Worm (Caenorhabditis elegans) whole organism, L1 larva: ENCODE measurements around the gene hda-2.

ENCODE experiments used
- C04F5.9 ChIP-seq: sonication (generic microtip); optimal IDR thresholded peaks from 2 replicates; lab custom pipeline; 2016; ENCODE audit warnings: missing genetic modification characterization, missing compliant biosample characterization
- C34B4.2 ChIP-seq: sonication (generic microtip); optimal IDR thresholded peaks from 2 replicates; lab custom pipeline; 2017; ENCODE audit warnings: mild to moderate bottlenecking, missing genetic modification characterization, missing compliant biosample characterization
- F16B12.6 ChIP-seq: fragments of 150-350 bp; optimal IDR thresholded peaks from 2 replicates; lab custom pipeline; 2014; ENCODE audit warnings: missing biosample characterization, missing genetic modification characterization
- aly-2 ChIP-seq: fragments of 150-350 bp; optimal IDR thresholded peaks from 2 replicates; lab custom pipeline; 2014; ENCODE audit warnings: missing biosample characterization, missing genetic modification characterization
- ama-1 ChIP-seq: fragments of 150-350 bp; optimal IDR thresholded peaks from 2 replicates; lab custom pipeline; 2014
- blmp-1 ChIP-seq: fragments of 150-350 bp; optimal IDR thresholded peaks from 2 replicates; lab custom pipeline; 2014; ENCODE audit warnings: missing biosample characterization, missing genetic modification characterization
- ceh-8 ChIP-seq: fragments of 200-800 bp; sonication (Bioruptor generic); optimal IDR thresholded peaks from 2 replicates; lab custom pipeline; 2018; ENCODE audit warnings: mild to moderate bottlenecking, missing genetic modification characterization, moderate library complexity, missing compliant biosample characterization
- ceh-82 ChIP-seq, 3 experiments: fragments of 150-350 bp in 1 of 3; sonication (generic microtip) in 2 of 3; optimal IDR thresholded peaks; 2 replicates each; lab custom pipeline; 2014 to 2017; ENCODE audit warnings: missing biosample characterization in 3 of 3, missing genetic modification characterization in 3 of 3
- ceh-88 ChIP-seq: fragments of 200-800 bp; sonication (Bioruptor generic); IDR thresholded peaks from 2 replicates; pipeline ENCODE4 v1.3.6; 2022; ENCODE audit warnings: missing genetic modification characterization, missing compliant biosample characterization
- efl-1 ChIP-seq, 4 experiments: fragments of 150-350 bp; optimal IDR thresholded peaks in 3 of 4; peaks in 1 of 4; 1 replicate in 1 of 4; 2 replicates in 3 of 4; lab custom pipeline; 2014; ENCODE audit warnings: missing biosample characterization in 2 of 4, missing genetic modification characterization in 2 of 4, missing genetic modification reagents in 2 of 4
- elt-2 ChIP-seq: sonication (generic microtip); optimal IDR thresholded peaks from 2 replicates; lab custom pipeline; 2016; ENCODE audit warnings: missing genetic modification characterization, mild to moderate bottlenecking, inconsistent platforms, missing compliant biosample characterization, missing genetic modification reagents
- elt-3 ChIP-seq, 6 experiments: fragments of 150-350 bp in 1 of 6; sonication (generic microtip); optimal IDR thresholded peaks; 2 replicates each; lab custom pipeline; 2017 to 2018; ENCODE audit warnings: missing biosample characterization in 6 of 6, missing genetic modification characterization in 6 of 6, inconsistent platforms in 1 of 6
- fkh-10 ChIP-seq: sonication (generic microtip); optimal IDR thresholded peaks from 2 replicates; lab custom pipeline; 2017; ENCODE audit warnings: missing biosample characterization, missing genetic modification reagents, missing genetic modification characterization
- fkh-8 ChIP-seq: sonication (generic microtip); optimal IDR thresholded peaks from 2 replicates; lab custom pipeline; 2016; ENCODE audit warnings: mild to moderate bottlenecking, missing genetic modification characterization, missing compliant biosample characterization
- grh-1 ChIP-seq: fragments of 200-800 bp; sonication (Bioruptor generic); IDR thresholded peaks from 2 replicates; pipeline ENCODE4 v1.3.6; 2022; ENCODE audit warnings: missing genetic modification reagents, missing genetic modification characterization, missing compliant biosample characterization
- hpl-2 ChIP-seq: fragments of 150-350 bp; optimal IDR thresholded peaks from 2 replicates; lab custom pipeline; 2014; ENCODE audit warnings: missing biosample characterization, missing genetic modification reagents, missing genetic modification characterization
- irx-1 ChIP-seq: sonication (generic microtip); optimal IDR thresholded peaks from 2 replicates; lab custom pipeline; 2016; ENCODE audit warnings: missing genetic modification characterization, missing compliant biosample characterization
- isw-1 ChIP-seq: fragments of 200-800 bp; sonication (Bioruptor generic); IDR thresholded peaks from 2 replicates; pipeline ENCODE4 v1.3.6; 2022; ENCODE audit warnings: missing genetic modification characterization, missing compliant biosample characterization
- lin-14 ChIP-seq: fragments of 200-800 bp; sonication (Bioruptor generic); optimal IDR thresholded peaks from 2 replicates; lab custom pipeline; 2018; ENCODE audit warnings: mild to moderate bottlenecking, missing genetic modification characterization, moderate library complexity, missing compliant biosample characterization
- lin-15B ChIP-seq: fragments of 150-350 bp; sonication (generic microtip); optimal IDR thresholded peaks from 3 replicates; lab custom pipeline; 2014; ENCODE audit warnings: missing biosample characterization, missing genetic modification characterization
- lin-35 ChIP-seq, 2 experiments: fragments of 150-350 bp; optimal IDR thresholded peaks; 2 replicates each; lab custom pipeline; 2014; ENCODE audit warnings: missing biosample characterization in 2 of 2, missing genetic modification characterization in 2 of 2, missing genetic modification reagents in 2 of 2
- lir-3 ChIP-seq: sonication (generic microtip); optimal IDR thresholded peaks from 2 replicates; lab custom pipeline; 2016; ENCODE audit warnings: mild to moderate bottlenecking, missing genetic modification characterization, moderate library complexity, missing compliant biosample characterization; ENCODE audit not compliant: poor library complexity
- lsy-2 ChIP-seq, 2 experiments: fragments of 150-350 bp; optimal IDR thresholded peaks; 2 replicates each; lab custom pipeline; 2014; ENCODE audit warnings: missing biosample characterization in 2 of 2, missing genetic modification characterization in 2 of 2
- mdl-1 ChIP-seq, 2 experiments: fragments of 150-350 bp; optimal IDR thresholded peaks; 2 replicates each; lab custom pipeline; 2014 to 2017; ENCODE audit warnings: missing biosample characterization in 2 of 2, missing genetic modification characterization in 2 of 2, inconsistent platforms in 1 of 2
- mef-2 ChIP-seq: fragments of 150-350 bp; optimal IDR thresholded peaks from 2 replicates; lab custom pipeline; 2014; ENCODE audit warnings: missing biosample characterization, missing genetic modification characterization
- mep-1 ChIP-seq: fragments of 150-350 bp; optimal IDR thresholded peaks from 2 replicates; lab custom pipeline; 2014; ENCODE audit warnings: missing biosample characterization, missing genetic modification characterization
- nhr-12 ChIP-seq: sonication (generic microtip); optimal IDR thresholded peaks from 2 replicates; lab custom pipeline; 2017; ENCODE audit warnings: missing biosample characterization, missing genetic modification characterization
- nhr-19 ChIP-seq: fragments of 200-800 bp; sonication (Bioruptor generic); conservative IDR thresholded peaks from 2 replicates; pipeline ENCODE4 v1.3.6; 2022; ENCODE audit warnings: missing genetic modification characterization, missing compliant biosample characterization
- nhr-20 ChIP-seq: sonication (generic microtip); optimal IDR thresholded peaks from 2 replicates; lab custom pipeline; 2016; ENCODE audit warnings: mild to moderate bottlenecking, missing genetic modification characterization, missing compliant biosample characterization
- nhr-47 ChIP-seq: sonication (generic microtip); optimal IDR thresholded peaks from 2 replicates; lab custom pipeline; 2016; ENCODE audit warnings: mild to moderate bottlenecking, missing genetic modification characterization, moderate library complexity, missing compliant biosample characterization
- nhr-71 ChIP-seq: sonication (generic microtip); optimal IDR thresholded peaks from 2 replicates; lab custom pipeline; 2016; ENCODE audit warnings: mild to moderate bottlenecking, missing genetic modification characterization, moderate library complexity, missing compliant biosample characterization
- nhr-76 ChIP-seq: sonication (generic microtip); optimal IDR thresholded peaks from 2 replicates; lab custom pipeline; 2017; ENCODE audit warnings: missing biosample characterization, missing genetic modification characterization
- nhr-84 ChIP-seq: sonication (generic microtip); optimal IDR thresholded peaks from 2 replicates; lab custom pipeline; 2017; ENCODE audit warnings: missing biosample characterization, missing genetic modification characterization
- pax-3 ChIP-seq: fragments of 200-800 bp; sonication (Bioruptor generic); optimal IDR thresholded peaks from 2 replicates; lab custom pipeline; 2018; ENCODE audit warnings: mild to moderate bottlenecking, missing genetic modification characterization, moderate library complexity, missing compliant biosample characterization
- skn-1 ChIP-seq: fragments of 150-350 bp; optimal IDR thresholded peaks from 2 replicates; lab custom pipeline; 2014; ENCODE audit warnings: missing biosample characterization, missing genetic modification characterization
- snpc-4 ChIP-seq: fragments of 150-350 bp; optimal IDR thresholded peaks from 2 replicates; lab custom pipeline; 2014; ENCODE audit warnings: missing biosample characterization, missing genetic modification characterization
- snu-23 ChIP-seq: sonication (generic microtip); optimal IDR thresholded peaks from 2 replicates; lab custom pipeline; 2016; ENCODE audit warnings: missing genetic modification characterization, missing compliant biosample characterization
- sptf-1 ChIP-seq: fragments of 150-350 bp; optimal IDR thresholded peaks from 2 replicates; lab custom pipeline; 2014; ENCODE audit warnings: missing biosample characterization, missing genetic modification characterization
- sup-37 ChIP-seq: fragments of 200-800 bp; sonication (Bioruptor generic); optimal IDR thresholded peaks from 2 replicates; lab custom pipeline; 2018; ENCODE audit warnings: mild to moderate bottlenecking, missing genetic modification characterization, missing compliant biosample characterization
- swsn-7 ChIP-seq: sonication (generic microtip); optimal IDR thresholded peaks from 2 replicates; lab custom pipeline; 2016; ENCODE audit warnings: missing genetic modification characterization, missing compliant biosample characterization
- tbx-2 ChIP-seq: sonication (generic microtip); optimal IDR thresholded peaks from 2 replicates; lab custom pipeline; 2016; ENCODE audit warnings: missing genetic modification characterization, missing compliant biosample characterization
- tlp-1 ChIP-seq: fragments of 150-350 bp; optimal IDR thresholded peaks from 2 replicates; lab custom pipeline; 2014; ENCODE audit warnings: missing biosample characterization, missing genetic modification characterization
- unc-130 ChIP-seq: fragments of 150-350 bp; optimal IDR thresholded peaks from 2 replicates; lab custom pipeline; 2017; ENCODE audit warnings: missing biosample characterization, missing genetic modification characterization, inconsistent platforms
- unc-30 ChIP-seq: sonication (generic microtip); optimal IDR thresholded peaks from 2 replicates; lab custom pipeline; 2017; ENCODE audit warnings: missing biosample characterization, missing genetic modification characterization
- unc-62 ChIP-seq: fragments of 150-350 bp; optimal IDR thresholded peaks from 2 replicates; lab custom pipeline; 2014; ENCODE audit warnings: missing biosample characterization, missing genetic modification reagents, missing genetic modification characterization
- unc-98 ChIP-seq: fragments of 200-800 bp; sonication (Bioruptor generic); IDR thresholded peaks from 2 replicates; pipeline ENCODE4 v1.3.6; 2022; ENCODE audit warnings: missing genetic modification characterization, missing compliant biosample characterization
- vab-15 ChIP-seq: sonication (generic microtip); optimal IDR thresholded peaks from 2 replicates; lab custom pipeline; 2017; ENCODE audit warnings: missing genotype, mild to moderate bottlenecking, missing genetic modification characterization, missing compliant biosample characterization
- xbp-1 ChIP-seq: sonication (generic microtip); optimal IDR thresholded peaks from 2 replicates; lab custom pipeline; 2016; ENCODE audit warnings: missing genetic modification characterization, missing compliant biosample characterization
- zag-1 ChIP-seq: fragments of 150-350 bp; optimal IDR thresholded peaks from 2 replicates; lab custom pipeline; 2014; ENCODE audit warnings: missing biosample characterization, missing genetic modification characterization
- ztf-4 ChIP-seq: fragments of 150-350 bp; optimal IDR thresholded peaks from 2 replicates; lab custom pipeline; 2014; ENCODE audit warnings: missing biosample characterization, missing genetic modification characterization

The hda-2 gene

DNA sequence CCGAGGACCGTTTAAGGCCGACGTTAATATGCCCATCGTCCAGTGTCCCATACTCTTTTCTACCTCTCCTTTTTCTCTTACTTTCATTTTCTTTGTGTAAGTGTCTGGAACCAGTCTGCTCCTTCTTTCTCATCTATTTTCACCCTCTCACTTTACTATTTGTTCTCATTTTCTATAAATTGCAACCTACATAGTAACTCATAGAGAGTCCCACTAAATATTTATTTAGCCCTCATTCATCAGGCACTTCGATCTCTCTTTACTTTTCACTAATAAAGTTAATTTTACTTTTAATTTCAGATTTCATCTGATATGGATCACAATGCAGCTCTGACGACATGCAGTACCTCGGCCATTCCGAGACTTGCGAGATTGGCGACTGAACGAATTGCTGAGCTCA is 5.0 kb downstream of the hda-2 start, which contains the start of gene zyg-11:
zyg-11 (plus strand) TSS at position 301 of the 400 bp plus-strand sequence.
- no peak for TF ChIP-seq aly-2 (tag; lab: Kevin White, UChicago)
- no peak for TF ChIP-seq isw-1
- TF ChIP-seq lin-14, result no peak
- peak; percentile 7 for TF ChIP-seq lir-3 (tag; lab: Kevin White, UChicago)
- peak in 1 of 2 experiments; percentile 12 for TF ChIP-seq efl-1 (optimal IDR thresholded peaks at IDR 0.05; lab: Kevin White, UChicago)
- TF ChIP-seq efl-1 (GFP tag; optimal IDR thresholded peaks at IDR 0.05 in 1 of 2; lab: Kevin White, UChicago), result no peak
- no peak for TF ChIP-seq tbx-2 (tag; lab: Kevin White, UChicago)
- no peak for TF ChIP-seq nhr-12 (tag; lab: Kevin White, UChicago)
- TF ChIP-seq irx-1 (tag; lab: Kevin White, UChicago), result no peak
- no peak for TF ChIP-seq elt-3 (tag; optimal IDR thresholded peaks at IDR 0.05; lab: Kevin White, UChicago)
- no peak for TF ChIP-seq ceh-8 (GFP tag; lab: Kevin White, UChicago)
- TF ChIP-seq fkh-8 (tag; lab: Kevin White, UChicago), result no peak
- TF ChIP-seq unc-98 (GFP tag; lab: Robert Waterston, UW), result no peak
- no peak for TF ChIP-seq nhr-71
- no peak for TF ChIP-seq unc-62 (GFP tag; lab: Kevin White, UChicago)
- no peak for TF ChIP-seq nhr-19 (GFP tag; lab: Robert Waterston, UW)
- no peak for TF ChIP-seq nhr-76 (tag; lab: Kevin White, UChicago)
- TF ChIP-seq pax-3 (tag; lab: Kevin White, UChicago), result no peak
- TF ChIP-seq tlp-1 (tag; lab: Kevin White, UChicago), result no peak

DNA sequence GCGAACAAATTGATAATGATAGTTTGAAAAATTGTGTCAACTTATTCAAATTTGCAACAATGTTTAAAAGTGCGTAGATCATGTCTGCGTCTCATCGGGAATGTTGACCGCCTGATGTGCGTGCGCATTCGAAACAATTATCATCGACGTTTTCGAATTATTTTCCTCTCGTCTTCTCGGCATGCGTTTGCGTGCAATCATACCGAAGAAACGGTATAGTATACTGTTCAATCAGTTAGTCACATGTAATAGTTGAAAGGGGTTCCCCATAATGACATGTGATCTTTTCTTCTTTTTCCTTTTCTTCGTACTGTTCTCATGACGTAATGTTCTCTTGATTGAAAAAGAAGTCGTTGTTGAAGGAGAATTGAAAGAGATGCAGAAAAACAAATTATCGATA is 5.6 kb downstream of the hda-2 start:
- TF ChIP-seq elt-2 (tag; lab: Kevin White, UChicago), result peak; percentile 82
- no peak for TF ChIP-seq aly-2 (tag; lab: Kevin White, UChicago)
- TF ChIP-seq nhr-20 (tag; lab: Kevin White, UChicago), result peak; percentile 97
- TF ChIP-seq ztf-4, result peak; percentile 67
- TF ChIP-seq isw-1, result no peak
- TF ChIP-seq unc-30 (tag; lab: Kevin White, UChicago), result no peak
- peak; percentile 22 for TF ChIP-seq irx-1 (tag; lab: Kevin White, UChicago)
- peak; percentile 53 for TF ChIP-seq nhr-47
- TF ChIP-seq fkh-8 (tag; lab: Kevin White, UChicago), result no peak
- peak; percentile 66 for TF ChIP-seq unc-130
- TF ChIP-seq vab-15 (tag; lab: Kevin White, UChicago), result peak; percentile 83
- no peak for TF ChIP-seq fkh-10 (GFP tag; lab: Kevin White, UChicago)
- no peak for TF ChIP-seq F16B12.6 (tag; lab: Kevin White, UChicago)
- TF ChIP-seq tlp-1 (tag; lab: Kevin White, UChicago), result no peak
- peak; percentile 81 for TF ChIP-seq mep-1 (tag; lab: Kevin White, UChicago)
- no peak for TF ChIP-seq mef-2
- TF ChIP-seq C04F5.9 (tag; lab: Kevin White, UChicago), result no peak
- TF ChIP-seq nhr-71, result peak; percentile 93
- TF ChIP-seq swsn-7 (tag; lab: Kevin White, UChicago), result peak; percentile 80
- no peak for TF ChIP-seq zag-1 (tag; lab: Kevin White, UChicago)
- peak; percentile 23 for TF ChIP-seq snpc-4 (tag; lab: Kevin White, UChicago)
- TF ChIP-seq ama-1, result peak; percentile 32
- TF ChIP-seq lsy-2 (tag; optimal IDR thresholded peaks at IDR 0.05; lab: Kevin White, UChicago), result peak; percentile 46 to 82
- no peak for TF ChIP-seq sup-37
- peak; percentile 43 for TF ChIP-seq xbp-1 (tag; lab: Kevin White, UChicago)
- peak; percentile 92 for TF ChIP-seq blmp-1 (tag; lab: Kevin White, UChicago)
- peak; percentile 65 for TF ChIP-seq lir-3 (tag; lab: Kevin White, UChicago)
- TF ChIP-seq hpl-2, result peak; percentile 50
- TF ChIP-seq C34B4.2 (tag; lab: Kevin White, UChicago), result no peak
- TF ChIP-seq sptf-1, result no peak
- peak; percentile 80 for TF ChIP-seq nhr-19 (GFP tag; lab: Robert Waterston, UW)
- TF ChIP-seq snu-23 (GFP tag; lab: Kevin White, UChicago), result peak; percentile 88
- no peak for TF ChIP-seq lin-15B (tag; lab: Kevin White, UChicago)
- peak; percentile 59 for TF ChIP-seq grh-1 (GFP tag; lab: Robert Waterston, UW)
- TF ChIP-seq ceh-82 (tag; optimal IDR thresholded peaks at IDR 0.05; lab: Kevin White, UChicago), result peak in 1 of 3 experiments; percentile 27
- TF ChIP-seq nhr-84 (tag; lab: Kevin White, UChicago), result no peak
- TF ChIP-seq nhr-12 (tag; lab: Kevin White, UChicago), result no peak
- peak; percentile 69 for TF ChIP-seq tbx-2 (tag; lab: Kevin White, UChicago)
- TF ChIP-seq ceh-88, result peak; percentile 22; the same call in 1 of the 2 replicates
- TF ChIP-seq skn-1 (tag; lab: Kevin White, UChicago), result peak; percentile 64
- peak; percentile 35 to 86 for TF ChIP-seq lin-35 (GFP tag; optimal IDR thresholded peaks at IDR 0.05; lab: Kevin White, UChicago)
- peak; percentile 19 to 95 for TF ChIP-seq mdl-1 (tag; optimal IDR thresholded peaks at IDR 0.05; lab: Kevin White, UChicago)
